Fruit fly (Drosophila melanogaster): Measurements from ENCODE around the gene Hyls1.

The Hyls1 gene

DNA sequence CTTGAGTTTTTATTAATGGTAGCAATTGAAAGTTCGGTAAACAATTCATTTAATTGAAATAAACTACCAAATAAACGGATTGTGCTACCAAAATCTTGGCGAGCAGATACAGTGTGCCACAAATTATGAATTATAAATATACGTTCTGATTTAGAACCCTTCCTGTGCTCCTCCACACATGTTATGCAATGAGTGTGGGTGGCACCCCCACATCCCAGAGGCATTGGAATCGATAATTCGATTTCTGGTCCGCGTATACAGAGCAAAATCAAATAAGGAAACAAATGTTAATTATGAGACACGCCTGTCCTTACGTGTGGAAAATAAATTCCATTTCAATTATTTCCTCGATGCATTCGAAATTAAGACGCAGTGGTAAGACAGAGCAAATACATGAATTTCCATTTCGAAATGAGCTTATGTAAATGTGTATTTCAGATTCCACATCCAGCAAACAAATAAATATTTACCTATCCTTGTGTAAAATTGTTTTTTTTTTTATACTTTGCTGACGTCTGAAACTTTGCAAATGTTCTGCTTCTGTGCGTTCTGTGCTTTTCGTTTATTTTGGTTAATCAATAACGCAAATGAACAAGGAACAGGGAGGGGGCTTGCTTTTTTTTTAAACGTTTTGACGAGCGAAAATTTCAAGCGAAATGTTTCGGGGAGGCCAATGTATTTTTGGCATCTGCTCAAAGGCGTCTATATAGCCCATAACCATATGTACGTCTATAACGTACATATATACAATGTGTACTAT lies 30.4 kb downstream of the Hyls1 start:
- TF ChIP-seq CG8478 (optimal IDR thresholded peaks at IDR 0.05) (no peak), psq (optimal IDR thresholded peaks at IDR 0.05) (no peak), EcR (GFP tag; optimal IDR thresholded peaks at IDR 0.05) (no peak), Dll (optimal IDR thresholded peaks at IDR 0.05) (no peak), usp (GFP tag; optimal IDR thresholded peaks at IDR 0.05) (no peak), pan (optimal IDR thresholded peaks at IDR 0.05) (no peak)

DNA sequence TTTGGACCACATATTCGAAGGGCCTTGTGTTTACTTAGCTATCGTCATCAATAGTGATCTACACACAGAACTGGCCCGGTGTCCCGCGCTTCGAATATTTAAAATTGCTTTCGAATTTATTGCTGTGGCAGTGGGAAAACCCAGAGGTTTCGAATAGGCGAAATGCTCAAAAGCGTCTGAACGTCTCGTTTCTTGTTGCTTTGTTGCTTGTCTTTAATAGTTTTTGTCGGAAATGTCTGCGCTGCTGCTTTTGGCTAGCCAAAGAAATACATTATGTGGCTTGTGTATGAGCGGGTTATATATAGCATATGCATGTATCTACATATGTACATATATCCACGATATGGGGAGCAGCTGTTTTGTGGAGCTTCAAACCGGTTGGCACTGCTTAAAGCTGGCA lies 31.2 kb downstream of the Hyls1 start:
- TF ChIP-seq pan (optimal IDR thresholded peaks at IDR 0.05) (no peak), Dll (optimal IDR thresholded peaks at IDR 0.05) (no peak), usp (GFP tag; optimal IDR thresholded peaks at IDR 0.05) (no peak), CG8478 (optimal IDR thresholded peaks at IDR 0.05) (no peak), psq (optimal IDR thresholded peaks at IDR 0.05) (no peak), EcR (GFP tag; optimal IDR thresholded peaks at IDR 0.05) (no peak)

DNA sequence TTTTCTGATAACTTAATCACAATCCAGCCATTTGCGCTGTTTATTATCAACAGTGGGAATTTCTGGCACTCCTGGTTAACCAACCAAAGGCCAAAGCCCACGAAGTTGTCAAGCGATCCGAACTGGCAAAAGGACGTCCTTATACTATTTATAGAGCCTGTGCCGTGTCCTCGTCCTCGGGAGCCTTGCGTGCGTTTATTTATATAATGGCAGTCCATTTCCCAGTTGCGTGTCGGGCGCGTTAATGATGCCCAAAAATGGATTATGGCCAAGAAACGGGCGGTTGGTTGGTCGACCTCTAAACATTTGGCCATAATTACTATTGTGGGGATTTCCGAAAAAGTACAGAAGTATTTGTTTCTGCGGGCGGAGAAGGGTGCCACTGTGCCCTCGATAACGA lies 32.0 kb downstream of the Hyls1 start:
- TF ChIP-seq CG8478 (optimal IDR thresholded peaks at IDR 0.05) = no peak
- no peak for TF ChIP-seq EcR (GFP tag; optimal IDR thresholded peaks at IDR 0.05)
- no peak for TF ChIP-seq psq (optimal IDR thresholded peaks at IDR 0.05)

DNA sequence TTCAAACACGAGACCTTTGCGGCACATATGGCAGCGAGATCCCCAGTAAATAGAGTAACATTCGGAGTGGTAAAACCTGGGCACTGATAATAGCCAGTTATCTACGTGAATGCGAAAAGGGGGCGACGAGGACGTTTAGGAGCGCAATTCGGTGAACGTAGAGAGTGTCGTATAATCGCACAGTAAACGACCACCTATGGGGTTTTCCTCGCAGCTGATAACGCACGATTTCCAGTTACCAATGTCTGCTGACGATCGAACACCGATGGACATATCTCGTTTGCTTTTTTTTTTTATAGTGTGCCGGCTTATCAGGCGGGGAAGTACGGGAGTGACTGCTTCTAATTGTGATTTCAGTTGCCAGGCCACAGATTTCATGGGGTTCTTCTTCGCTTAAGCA lies 32.7 kb downstream of the Hyls1 start:
- no peak for TF ChIP-seq CG8478 (optimal IDR thresholded peaks at IDR 0.05)

DNA sequence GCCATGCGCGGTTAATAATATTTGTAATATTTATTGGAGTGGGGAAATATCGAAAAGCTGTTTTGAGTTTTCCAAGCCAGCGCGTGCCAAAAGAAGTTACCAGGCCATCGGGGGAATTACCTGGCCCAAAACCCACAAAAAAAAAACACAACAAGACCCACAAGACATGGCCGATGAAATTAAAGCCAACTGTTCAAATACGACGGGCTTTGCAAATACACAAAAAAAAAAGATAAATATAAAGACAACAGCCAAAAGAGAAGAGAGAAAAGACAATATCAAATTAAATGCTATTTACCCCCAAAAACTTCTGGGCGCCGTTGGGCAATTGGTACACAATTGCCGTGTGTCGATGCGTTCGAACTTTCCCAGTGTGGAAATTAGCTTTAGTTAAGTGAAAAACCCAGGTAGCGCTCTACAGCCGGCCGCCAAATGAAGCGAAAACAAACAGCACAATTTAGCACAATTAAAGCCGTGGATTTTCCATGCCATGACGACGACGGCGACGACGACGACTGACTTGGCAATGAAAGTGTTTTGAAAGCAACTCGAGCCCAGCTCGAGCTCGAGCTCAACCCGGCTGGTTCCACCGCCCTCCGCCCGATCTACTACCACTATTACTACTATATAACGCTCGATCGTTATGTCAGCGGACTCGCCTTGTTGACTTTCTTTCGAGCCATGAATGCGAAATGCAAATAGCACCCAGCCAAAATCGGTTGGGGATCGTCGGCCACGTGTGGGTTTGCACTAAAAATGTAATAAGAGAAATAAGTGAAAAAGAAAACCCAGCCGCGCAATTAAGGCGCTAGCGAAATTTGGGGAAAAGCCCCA lies 34.4 kb downstream of the Hyls1 start:
- TF ChIP-seq CG8478 (optimal IDR thresholded peaks at IDR 0.05) (no peak), pan (optimal IDR thresholded peaks at IDR 0.05) (no peak), EcR (GFP tag; optimal IDR thresholded peaks at IDR 0.05) (no peak), usp (GFP tag; optimal IDR thresholded peaks at IDR 0.05) (no peak), psq (optimal IDR thresholded peaks at IDR 0.05) (no peak), Dll (optimal IDR thresholded peaks at IDR 0.05) (no peak)

DNA sequence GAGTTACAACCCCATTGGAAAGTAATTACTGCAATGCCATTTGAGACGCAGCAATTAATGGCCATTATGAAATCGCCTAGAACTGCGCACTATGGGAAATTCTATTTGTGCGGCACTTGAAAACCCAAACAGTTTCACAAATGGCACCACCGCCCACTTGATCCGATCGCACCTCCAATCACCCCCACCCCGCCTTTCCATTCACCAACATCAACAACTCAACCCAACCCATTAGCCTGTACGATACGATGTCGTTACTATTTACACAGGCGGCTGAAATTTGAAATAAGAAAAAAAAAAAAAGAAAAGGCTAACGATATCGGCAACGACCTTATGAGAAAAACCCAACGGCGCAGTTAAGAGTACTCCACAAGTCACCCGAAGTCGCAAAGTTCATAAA lies 35.3 kb downstream of the Hyls1 start:
- TF ChIP-seq pan (optimal IDR thresholded peaks at IDR 0.05) (no peak), psq (optimal IDR thresholded peaks at IDR 0.05) (no peak), usp (GFP tag; optimal IDR thresholded peaks at IDR 0.05) (no peak), EcR (GFP tag; optimal IDR thresholded peaks at IDR 0.05) (no peak), CG8478 (optimal IDR thresholded peaks at IDR 0.05) (no peak), Dll (optimal IDR thresholded peaks at IDR 0.05) (no peak)

DNA sequence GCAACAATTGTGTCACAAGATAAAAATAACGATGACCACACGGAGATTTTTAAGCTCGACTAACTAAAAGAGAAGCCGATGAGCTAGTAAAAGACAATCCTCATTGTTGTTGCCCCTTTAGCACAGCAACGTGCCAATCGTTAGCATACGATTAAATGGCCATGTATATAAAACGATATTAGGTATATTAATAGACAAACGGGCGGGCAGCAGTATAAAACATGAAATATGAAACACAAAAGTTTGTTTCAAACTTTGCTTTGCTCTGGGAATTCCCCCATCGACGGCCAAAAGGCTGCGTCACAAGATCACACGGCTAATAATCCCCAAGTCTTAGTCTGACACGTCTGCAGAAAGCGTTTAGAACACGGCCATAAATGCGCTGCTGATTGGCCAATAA lies 36.0 kb downstream of the Hyls1 start:
- TF ChIP-seq pan (optimal IDR thresholded peaks at IDR 0.05) = no peak
- TF ChIP-seq CG8478 (optimal IDR thresholded peaks at IDR 0.05) = no peak
- TF ChIP-seq EcR (GFP tag; optimal IDR thresholded peaks at IDR 0.05) = no peak
- TF ChIP-seq Dll (optimal IDR thresholded peaks at IDR 0.05) = no peak
- no peak for TF ChIP-seq usp (GFP tag; optimal IDR thresholded peaks at IDR 0.05)
- TF ChIP-seq psq (optimal IDR thresholded peaks at IDR 0.05) = no peak

DNA sequence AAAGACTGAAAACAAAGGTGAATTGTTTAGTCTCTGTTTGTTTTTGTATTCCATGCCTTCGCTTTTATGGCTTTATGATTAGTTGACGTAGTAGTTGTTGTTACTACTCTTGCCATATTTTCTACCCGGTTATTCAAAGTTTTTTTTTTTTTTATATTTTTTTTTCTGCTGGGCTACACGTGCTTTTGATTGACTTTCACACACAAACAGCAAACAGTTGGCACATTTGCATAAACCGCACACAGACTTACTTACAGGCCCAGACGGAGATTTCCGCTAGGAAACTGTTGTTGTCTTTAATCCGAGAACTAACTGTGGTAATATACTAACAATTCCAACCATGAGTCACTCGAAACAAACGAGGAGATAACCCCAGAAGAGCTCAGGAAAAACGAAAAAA lies 36.6 kb downstream of the Hyls1 start:
- TF ChIP-seq usp (GFP tag; optimal IDR thresholded peaks at IDR 0.05) (no peak), psq (optimal IDR thresholded peaks at IDR 0.05) (no peak), EcR (GFP tag; optimal IDR thresholded peaks at IDR 0.05) (no peak), CG8478 (optimal IDR thresholded peaks at IDR 0.05) (no peak), Dll (optimal IDR thresholded peaks at IDR 0.05) (no peak), pan (optimal IDR thresholded peaks at IDR 0.05) (no peak)

DNA sequence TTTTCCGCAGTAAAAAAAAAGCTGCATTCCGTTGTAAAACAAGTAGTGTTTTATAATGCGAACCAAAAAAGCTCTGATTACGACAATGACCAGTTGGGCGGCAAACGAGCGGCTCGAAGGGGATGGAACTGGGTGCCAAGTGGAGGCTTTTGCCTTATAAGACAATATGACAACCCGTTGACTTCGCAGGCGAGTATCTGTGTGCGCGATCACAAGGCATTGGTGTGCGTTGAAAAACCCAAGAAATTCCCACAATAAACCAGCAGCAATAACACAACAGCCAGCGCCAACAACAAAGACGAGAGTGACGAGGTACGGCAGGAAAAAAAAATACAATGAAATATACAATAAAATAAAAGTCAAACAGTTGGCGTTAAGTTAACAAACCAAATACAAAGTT lies 37.4 kb downstream of the Hyls1 start:
- TF ChIP-seq Dll (optimal IDR thresholded peaks at IDR 0.05) = no peak
- no peak for TF ChIP-seq pan (optimal IDR thresholded peaks at IDR 0.05)
- no peak for TF ChIP-seq CG8478 (optimal IDR thresholded peaks at IDR 0.05)
- no peak for TF ChIP-seq usp (GFP tag; optimal IDR thresholded peaks at IDR 0.05)
- TF ChIP-seq EcR (GFP tag; optimal IDR thresholded peaks at IDR 0.05) = no peak
- no peak for TF ChIP-seq psq (optimal IDR thresholded peaks at IDR 0.05)

DNA sequence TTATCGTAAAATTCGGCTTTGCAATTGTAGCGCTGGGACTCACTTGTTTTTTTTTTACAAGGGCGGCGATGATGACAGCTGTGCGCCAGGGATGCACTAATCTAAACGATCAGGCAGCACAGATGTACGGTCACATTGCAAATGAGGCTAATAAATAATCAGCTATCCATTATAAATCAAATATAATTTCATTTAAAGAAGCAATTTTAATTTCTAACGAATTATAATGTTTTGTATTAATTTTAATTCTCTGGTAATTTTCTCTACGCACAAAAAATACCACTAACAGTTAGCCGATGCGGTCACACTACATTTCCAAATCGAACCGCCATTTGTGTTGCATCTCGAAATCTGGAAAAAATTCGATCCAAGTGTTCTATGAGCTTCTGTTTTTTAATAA lies 41.8 kb downstream of the Hyls1 start, which contains the start of the genes cni and fzy:
cni (minus strand) TSS at position 79 of the 400 bp plus-strand sequence.
fzy (plus strand) TSS at position 309 of the 400 bp plus-strand sequence.
- TF ChIP-seq pan (optimal IDR thresholded peaks at IDR 0.05) (no peak), usp (GFP tag; optimal IDR thresholded peaks at IDR 0.05) (no peak), CG8478 (optimal IDR thresholded peaks at IDR 0.05) (no peak), EcR (GFP tag; optimal IDR thresholded peaks at IDR 0.05) (no peak), psq (optimal IDR thresholded peaks at IDR 0.05) (no peak), Dll (optimal IDR thresholded peaks at IDR 0.05) (no peak)

DNA sequence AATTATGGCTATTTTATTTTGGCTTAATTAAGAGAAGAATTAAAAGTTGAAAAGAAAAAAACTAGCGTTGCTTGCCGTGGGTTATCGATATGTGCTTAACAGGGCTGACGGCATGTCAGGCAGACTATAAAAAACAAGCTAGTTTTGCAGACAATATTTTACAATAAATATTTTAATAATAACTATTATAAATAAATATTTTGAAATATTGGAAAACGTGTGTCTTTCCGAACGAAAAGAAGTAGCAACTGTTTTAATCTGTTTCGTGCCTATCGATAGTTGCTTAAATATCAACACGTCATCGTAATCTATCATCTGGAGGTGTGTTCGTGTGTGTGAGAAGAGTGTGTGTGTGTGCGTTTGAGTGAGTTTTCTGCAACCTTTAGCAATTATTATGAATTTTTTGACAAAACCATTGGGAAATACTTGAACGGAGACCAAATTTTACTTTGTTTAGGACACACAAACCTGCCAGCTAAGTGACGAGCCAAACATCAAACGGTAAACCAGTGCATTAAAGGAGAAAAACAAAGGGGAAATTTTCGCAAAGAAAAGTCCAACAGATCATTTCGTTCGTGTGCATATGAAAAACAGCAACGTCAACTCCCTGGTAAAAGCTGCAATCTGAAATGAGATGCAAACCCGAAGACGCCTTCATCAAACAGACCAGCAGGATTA lies 45.3 kb downstream of the Hyls1 start, which contains the start of the genes CG5861 and Syx5:
CG5861 (minus strand) TSS at position 273 of the 678 bp plus-strand sequence.
Syx5 (plus strand) TSS at position 321 of the 678 bp plus-strand sequence.
- TF ChIP-seq psq (optimal IDR thresholded peaks at IDR 0.05) (no peak), pan (optimal IDR thresholded peaks at IDR 0.05) (no peak), CG8478 (optimal IDR thresholded peaks at IDR 0.05) (no peak), usp (GFP tag; optimal IDR thresholded peaks at IDR 0.05) (no peak), EcR (GFP tag; optimal IDR thresholded peaks at IDR 0.05) (no peak), Dll (optimal IDR thresholded peaks at IDR 0.05) (no peak)

Measured in whole organism.